Fruit fly (Drosophila melanogaster) whole organism, wandering third instar larva: ENCODE data around the gene atl.
A peak's percentile ranks its signal among the peaks of the same experiment; 100 is the strongest.

Experiments used
- Abd-B ChIP-seq: fragments of >200 bp; optimal IDR thresholded peaks from 2 replicates; lab custom pipeline; 2017; ENCODE audit warnings: missing biosample characterization, missing genetic modification characterization
- CG32264 ChIP-seq: fragments of 200-800 bp; sonication (Bioruptor generic); optimal IDR thresholded peaks from 2 replicates; lab custom pipeline; 2016; ENCODE audit warnings: missing biosample characterization, missing genetic modification characterization
- CG9705 ChIP-seq: fragments of 200-800 bp; sonication (Bioruptor generic); optimal IDR thresholded peaks from 2 replicates; lab custom pipeline; 2018; ENCODE audit warnings: missing biosample characterization, mild to moderate bottlenecking, missing genetic modification characterization
- CrebA ChIP-seq: fragments of 200-800 bp; sonication (Bioruptor generic); optimal IDR thresholded peaks from 2 replicates; lab custom pipeline; 2016; ENCODE audit warnings: missing biosample characterization, mild to moderate bottlenecking, missing genetic modification characterization, borderline replicate concordance
- Dfd ChIP-seq: fragments of >200 bp; optimal IDR thresholded peaks from 2 replicates; lab custom pipeline; 2017; ENCODE audit warnings: missing biosample characterization, missing genetic modification characterization
- Dif ChIP-seq: fragments of 200-275, 200-300 bp; sonication (Bioruptor generic); optimal IDR thresholded peaks from 2 replicates; lab custom pipeline; 2018; ENCODE audit warnings: missing biosample characterization, missing genetic modification characterization; ENCODE audit not compliant: partially characterized antibody
- GATAd ChIP-seq: sonication (Bioruptor generic); optimal IDR thresholded peaks from 2 replicates; lab custom pipeline; 2016; ENCODE audit warnings: missing biosample characterization, missing genetic modification characterization
- HLH106 ChIP-seq: fragments of 200-800 bp; optimal IDR thresholded peaks from 3 replicates; lab custom pipeline; 2019; ENCODE audit warnings: missing biosample characterization, mild to moderate bottlenecking, missing genetic modification characterization, moderate library complexity
- Hnf4 ChIP-seq: fragments of 200-800 bp; sonication (Bioruptor generic); optimal IDR thresholded peaks from 2 replicates; lab custom pipeline; 2016; ENCODE audit warnings: missing biosample characterization, mild to moderate bottlenecking, missing genetic modification characterization
- Hr78 ChIP-seq: fragments of >200 bp; optimal IDR thresholded peaks from 2 replicates; lab custom pipeline; 2017; ENCODE audit warnings: missing biosample characterization, missing genetic modification characterization
- Hr83 ChIP-seq: fragments of 200-300 bp; sonication (Bioruptor generic); optimal IDR thresholded peaks from 2 replicates; lab custom pipeline; 2016; ENCODE audit warnings: missing biosample characterization, mild to moderate bottlenecking, missing genetic modification characterization, moderate library complexity; ENCODE audit not compliant: poor library complexity, severe bottlenecking
- Jra ChIP-seq: sonication (Bioruptor generic); optimal IDR thresholded peaks from 2 replicates; lab custom pipeline; 2016; ENCODE audit warnings: missing biosample characterization, missing genetic modification characterization
- Mio ChIP-seq: sonication (Bioruptor generic); optimal IDR thresholded peaks from 2 replicates; lab custom pipeline; 2016; ENCODE audit warnings: missing biosample characterization, missing genetic modification characterization
- Myc ChIP-seq: fragments of >200 bp; optimal IDR thresholded peaks from 2 replicates; lab custom pipeline; 2017
- N ChIP-seq: fragments of >200 bp; optimal IDR thresholded peaks from 2 replicates; lab custom pipeline; 2018; ENCODE audit warnings: missing biosample characterization, missing external identifiers, missing genetic modification characterization
- OdsH ChIP-seq: fragments of 200-800 bp; sonication (Bioruptor generic); optimal IDR thresholded peaks from 2 replicates; lab custom pipeline; 2016; ENCODE audit warnings: missing biosample characterization, mild to moderate bottlenecking, missing genetic modification characterization
- Rel ChIP-seq, 2 experiments: fragments of 200-800 bp; sonication (Bioruptor generic) in 1 of 2; optimal IDR thresholded peaks; 2 replicates in 1 of 2; 3 replicates in 1 of 2; lab custom pipeline; 2016 to 2019; ENCODE audit warnings: mild to moderate bottlenecking in 2 of 2, missing biosample characterization in 2 of 2, missing genetic modification characterization in 2 of 2, moderate library complexity in 1 of 2
- Sp1 ChIP-seq: fragments of 200-800 bp; sonication (Bioruptor generic); optimal IDR thresholded peaks from 3 replicates; lab custom pipeline; 2019; ENCODE audit warnings: missing biosample characterization, mild to moderate bottlenecking, missing genetic modification characterization, moderate library complexity
- Vsx2 ChIP-seq: fragments of 200-300, 225-300 bp; sonication (Bioruptor generic); optimal IDR thresholded peaks from 2 replicates; lab custom pipeline; 2018; ENCODE audit warnings: missing biosample characterization, missing genetic modification characterization; ENCODE audit not compliant: partially characterized antibody
- br ChIP-seq: fragments of 200-800 bp; sonication (Bioruptor generic); optimal IDR thresholded peaks from 2 replicates; lab custom pipeline; 2016; ENCODE audit warnings: missing biosample characterization, missing genetic modification characterization
- brk ChIP-seq: fragments of 200-800 bp; sonication (Bioruptor generic); optimal IDR thresholded peaks from 2 replicates; lab custom pipeline; 2016; ENCODE audit warnings: missing biosample characterization, mild to moderate bottlenecking, missing genetic modification characterization
- dl ChIP-seq, 2 experiments: fragments of 175-275, 200-275 bp in 1 of 2; fragments of 200-275 bp in 1 of 2; sonication (Bioruptor generic); optimal IDR thresholded peaks; lab custom pipeline; 2018; ENCODE audit warnings: mild to moderate bottlenecking in 2 of 2, missing biosample characterization in 2 of 2, missing genetic modification characterization in 2 of 2, moderate library complexity in 2 of 2; ENCODE audit not compliant: partially characterized antibody in 2 of 2, insufficient read depth in 1 of 2
- dmrt93B ChIP-seq: fragments of 200-800 bp; sonication (Bioruptor generic); optimal IDR thresholded peaks from 2 replicates; lab custom pipeline; 2018; ENCODE audit warnings: missing biosample characterization, mild to moderate bottlenecking, missing genetic modification characterization
- dsf ChIP-seq: sonication (Bioruptor generic); optimal IDR thresholded peaks from 2 replicates; lab custom pipeline; 2016; ENCODE audit warnings: missing biosample characterization, missing genetic modification characterization, borderline replicate concordance
- ey ChIP-seq: fragments of 200-800 bp; sonication (Bioruptor generic); optimal IDR thresholded peaks from 2 replicates; lab custom pipeline; 2016; ENCODE audit warnings: missing biosample characterization, missing genetic modification characterization
- foxo ChIP-seq, 2 experiments: fragments of 200-800 bp; sonication (Bioruptor generic); optimal IDR thresholded peaks; 2 replicates in 1 of 2; 3 replicates in 1 of 2; lab custom pipeline; 2016 to 2017; ENCODE audit warnings: missing biosample characterization in 2 of 2, missing genetic modification characterization in 2 of 2
- fru ChIP-seq: fragments of 200-800 bp; sonication (Bioruptor generic); optimal IDR thresholded peaks from 3 replicates; lab custom pipeline; 2016; ENCODE audit warnings: missing biosample characterization, mild to moderate bottlenecking, missing genetic modification characterization
- h ChIP-seq: fragments of 200-800 bp; sonication (Bioruptor generic); optimal IDR thresholded peaks from 3 replicates; lab custom pipeline; 2016; ENCODE audit warnings: missing biosample characterization, mild to moderate bottlenecking, missing genetic modification characterization
- jim ChIP-seq: fragments of 175-275, 200-325 bp; sonication (Bioruptor generic); optimal IDR thresholded peaks from 2 replicates; lab custom pipeline; 2016; ENCODE audit warnings: missing biosample characterization, mild to moderate bottlenecking, missing genetic modification characterization
- lola ChIP-seq: fragments of >200 bp; optimal IDR thresholded peaks from 2 replicates; lab custom pipeline; 2017; ENCODE audit warnings: missing biosample characterization, missing genetic modification characterization
- pan ChIP-seq: fragments of >200 bp; optimal IDR thresholded peaks from 2 replicates; lab custom pipeline; 2017
- psq ChIP-seq: fragments of 200-800 bp; sonication (Bioruptor generic); optimal IDR thresholded peaks from 3 replicates; lab custom pipeline; 2017; ENCODE audit warnings: missing biosample characterization, mild to moderate bottlenecking, missing genetic modification characterization, moderate library complexity
- rgr ChIP-seq: fragments of 200-800 bp; sonication (Bioruptor generic); optimal IDR thresholded peaks from 3 replicates; lab custom pipeline; 2016; ENCODE audit warnings: missing biosample characterization, mild to moderate bottlenecking, missing genetic modification characterization
- sage ChIP-seq: fragments of 200-800 bp; sonication (Bioruptor generic); optimal IDR thresholded peaks from 2 replicates; lab custom pipeline; 2016; ENCODE audit warnings: missing biosample characterization, mild to moderate bottlenecking, missing genetic modification characterization
- sv ChIP-seq: fragments of 200-800 bp; sonication (Bioruptor generic); optimal IDR thresholded peaks from 3 replicates; lab custom pipeline; 2016; ENCODE audit warnings: missing biosample characterization, missing genetic modification characterization
- tai ChIP-seq: sonication (Bioruptor generic); optimal IDR thresholded peaks from 2 replicates; lab custom pipeline; 2016; ENCODE audit warnings: missing biosample characterization, missing genetic modification characterization
- usp ChIP-seq: fragments of >200 bp; optimal IDR thresholded peaks from 2 replicates; lab custom pipeline; 2017; ENCODE audit warnings: missing biosample characterization, missing genetic modification characterization
- woc ChIP-seq: sonication (Bioruptor generic); optimal IDR thresholded peaks from 2 replicates; lab custom pipeline; 2016; ENCODE audit warnings: missing biosample characterization, mild to moderate bottlenecking, missing genetic modification characterization

atl gene

DNA sequence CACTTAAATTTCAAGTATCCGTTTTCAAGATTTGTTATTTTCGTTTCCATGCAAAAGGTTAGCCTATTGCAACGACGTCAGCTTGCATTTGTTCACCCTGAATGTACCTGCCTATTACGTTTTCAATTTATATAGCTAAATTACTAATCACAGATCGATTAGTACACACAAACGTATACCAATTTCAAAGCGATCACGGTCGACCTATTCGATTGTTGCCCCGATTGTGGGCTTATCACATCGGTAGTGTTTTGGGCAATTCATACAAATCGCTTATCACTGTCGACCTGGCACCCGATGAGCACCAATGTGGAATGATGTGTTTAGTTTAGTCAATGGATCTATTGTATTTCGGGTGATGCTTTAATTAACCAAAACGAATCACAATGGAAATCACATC lies 28.6 kb upstream of the atl start:
- no peak for TF ChIP-seq rgr (GFP tag; lab: Kevin White, UChicago)
- no peak for TF ChIP-seq lola

DNA sequence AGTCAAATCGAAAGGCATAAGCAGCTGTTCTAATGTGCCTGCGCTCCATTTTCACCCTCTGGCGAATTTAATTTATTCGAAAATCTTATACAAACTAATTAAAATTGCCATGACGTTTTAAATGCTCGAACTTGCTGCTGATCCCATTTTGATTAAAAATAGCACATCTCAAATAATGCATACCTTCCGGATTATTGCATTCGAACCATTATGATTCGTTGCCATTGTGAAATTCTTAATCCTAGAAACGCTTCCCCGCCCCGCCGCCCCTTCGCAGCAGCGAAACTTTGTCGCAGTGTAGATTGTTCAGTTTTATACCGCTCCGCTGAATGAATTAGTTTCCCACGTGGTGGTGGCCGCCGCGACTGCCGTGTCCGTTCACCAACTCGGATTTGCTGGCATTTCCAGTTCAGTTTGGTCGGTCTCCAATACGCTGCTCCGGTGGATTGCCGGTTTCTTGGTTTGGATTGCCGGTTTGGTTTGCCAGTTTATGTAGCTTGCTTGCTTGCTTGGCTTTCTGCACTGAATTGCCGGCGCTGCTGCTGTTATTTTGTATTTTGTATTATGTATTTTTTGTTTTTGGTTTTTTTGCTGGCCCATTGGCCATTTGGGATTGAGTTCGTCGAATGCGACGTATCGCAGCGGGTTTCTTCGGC lies 26.8 kb upstream of the atl start:
- TF ChIP-seq Hr78 (GFP tag; lab: Kevin White, UChicago) (no peak), psq (GFP tag; lab: Kevin White, UChicago) (peak; percentile 7), fru (GFP tag; lab: Kevin White, UChicago) (peak; percentile 11)

DNA sequence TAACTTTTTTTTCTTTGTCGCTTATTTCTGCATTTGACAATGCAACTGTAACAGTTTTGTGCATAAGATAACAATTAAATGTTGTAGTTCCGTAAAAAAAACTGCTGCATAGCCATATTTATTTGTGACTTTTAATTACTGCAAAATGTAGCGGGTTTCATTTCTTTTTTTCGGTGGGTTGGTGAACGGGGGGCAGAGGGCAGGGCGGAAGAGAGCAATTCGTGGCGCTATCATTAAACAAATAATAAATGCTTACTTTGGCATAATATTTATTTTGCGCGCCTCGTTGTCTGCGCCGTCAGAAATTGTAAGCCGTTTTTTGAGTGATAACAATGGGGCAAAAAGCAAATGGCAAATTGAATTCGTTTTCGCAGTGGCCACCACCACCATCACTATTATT lies 24.4 kb upstream of the atl start:
- TF ChIP-seq usp (GFP tag; lab: Kevin White, UChicago) (no peak), fru (GFP tag; lab: Kevin White, UChicago) (no peak), Sp1 (GFP tag; lab: Kevin White, UChicago) (peak; percentile 1), pan (lab: Kevin White, UChicago) (no peak), br (GFP tag; lab: Kevin White, UChicago) (no peak), N (GFP tag; lab: Kevin White, UChicago) (no peak), brk (GFP tag; lab: Kevin White, UChicago) (no peak), tai (GFP tag; lab: Kevin White, UChicago) (no peak), rgr (GFP tag; lab: Kevin White, UChicago) (peak; percentile 0), jim (GFP tag; lab: Kevin White, UChicago) (no peak), Abd-B (GFP tag; lab: Kevin White, UChicago) (no peak)

DNA sequence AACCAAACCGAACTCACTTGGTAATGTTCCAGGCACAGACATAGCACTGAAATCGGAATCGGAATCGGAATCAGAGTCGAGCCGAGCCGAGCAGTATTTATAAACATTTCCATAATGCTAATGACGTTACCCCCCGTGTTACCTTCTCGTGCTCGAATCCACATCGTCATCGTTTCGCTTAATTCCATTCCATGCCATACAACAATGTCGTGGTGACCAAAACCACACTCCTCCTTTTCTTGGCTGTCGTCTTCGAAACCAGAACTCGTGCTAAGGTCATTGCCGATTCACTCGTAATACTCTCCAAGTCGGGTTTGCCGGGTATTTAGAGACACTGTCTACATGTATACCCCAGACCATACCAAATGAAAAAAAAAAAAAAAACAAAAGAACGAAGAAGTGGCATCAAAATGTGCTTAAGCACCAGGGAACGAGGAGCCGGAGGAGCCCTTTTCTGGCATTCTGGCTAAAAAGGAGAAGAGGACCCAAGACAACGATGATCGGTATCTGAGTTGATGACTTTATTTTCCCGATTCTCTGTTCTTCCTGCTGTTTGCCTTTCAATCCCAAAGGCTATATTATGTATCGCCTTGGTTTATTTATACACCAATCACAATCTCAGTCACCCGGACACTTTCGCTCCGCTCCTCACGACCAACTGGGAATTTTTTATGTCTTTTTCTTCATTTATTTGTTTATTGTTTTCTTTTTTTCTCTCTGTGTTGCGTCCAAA lies 21.9 kb upstream of the atl start:
- TF ChIP-seq CrebA (peak; percentile 75), Mio (GFP tag; lab: Kevin White, UChicago) (no peak), Dif (no peak), h (GFP tag; lab: Kevin White, UChicago) (peak; percentile 19), HLH106 (tag; lab: Kevin White, UChicago) (no peak), pan (lab: Kevin White, UChicago) (no peak), foxo (GFP tag; optimal IDR thresholded peaks at IDR 0.05; lab: Kevin White, UChicago) (peak in 1 of 2 experiments; percentile 1), Abd-B (GFP tag; lab: Kevin White, UChicago) (no peak), Hr78 (GFP tag; lab: Kevin White, UChicago) (no peak), Sp1 (GFP tag; lab: Kevin White, UChicago) (no peak), GATAd (GFP tag; lab: Kevin White, UChicago) (no peak), tai (GFP tag; lab: Kevin White, UChicago) (no peak), lola (no peak), jim (GFP tag; lab: Kevin White, UChicago) (peak; percentile 26), Hr83 (no peak), Myc (lab: Kevin White, UChicago) (no peak), rgr (GFP tag; lab: Kevin White, UChicago) (peak; percentile 4), ey (peak; percentile 30), OdsH (GFP tag; lab: Kevin White, UChicago) (peak; percentile 29), woc (GFP tag; lab: Kevin White, UChicago) (peak; percentile 51), Hnf4 (GFP tag; lab: Kevin White, UChicago) (peak; percentile 20), CG9705 (GFP tag; lab: Kevin White, UChicago) (no peak), br (GFP tag; lab: Kevin White, UChicago) (no peak), CG32264 (GFP tag; lab: Kevin White, UChicago) (no peak), sv (GFP tag; lab: Kevin White, UChicago) (no peak), Vsx2 (GFP tag; lab: Kevin White, UChicago) (peak; percentile 50), Dfd (no peak), Jra (GFP tag; lab: Kevin White, UChicago) (no peak), usp (GFP tag; lab: Kevin White, UChicago) (no peak), brk (GFP tag; lab: Kevin White, UChicago) (peak; percentile 77), Rel (GFP tag; optimal IDR thresholded peaks at IDR 0.05; lab: Kevin White, UChicago) (peak; percentile 70), Rel (tag; optimal IDR thresholded peaks at IDR 0.05; lab: Kevin White, UChicago) (peak; percentile 22), dmrt93B (GFP tag; lab: Kevin White, UChicago) (no peak), dl (GFP tag; optimal IDR thresholded peaks at IDR 0.05; lab: Kevin White, UChicago; ENCODE audit: insufficient read depth in 1 of 2, partially characterized antibody in 2 of 2) (no peak), psq (GFP tag; lab: Kevin White, UChicago) (peak; percentile 95), dsf (GFP tag; lab: Kevin White, UChicago) (no peak), sage (peak; percentile 26), N (GFP tag; lab: Kevin White, UChicago) (no peak), fru (GFP tag; lab: Kevin White, UChicago) (peak; percentile 60)
